Fruit fly (Drosophila melanogaster) whole organism, embryonic: ENCODE measurements around the gene CG9395.

Source experiments
- D19A ChIP-seq: fragments of 200-800 bp; optimal IDR thresholded peaks from 3 replicates; lab custom pipeline; 2019; ENCODE audit warnings: missing biosample characterization, mild to moderate bottlenecking, missing genetic modification characterization, moderate library complexity
- psq ChIP-seq: fragments of 200-800 bp; sonication (Bioruptor generic); optimal IDR thresholded peaks from 2 replicates; lab custom pipeline; 2017; ENCODE audit warnings: missing biosample characterization, missing genetic modification characterization
- wor ChIP-seq: fragments of 200-800 bp; sonication (Bioruptor generic); IDR thresholded peaks from 2 replicates; pipeline ENCODE4 v1.3.6; 2022; ENCODE audit warnings: missing biosample characterization, missing genetic modification characterization
- yki ChIP-seq: fragments of >200 bp; optimal IDR thresholded peaks from 3 replicates; lab custom pipeline; 2018

dm6 chr2L:13373435-13374242 lies 18.8 kb upstream of the CG9395 start, which contains the start of the genes Bdp1 and CG6565:
- TF ChIP-seq D19A (tag; lab: Kevin White, UChicago) = peak; percentile 86
- TF ChIP-seq psq (GFP tag; lab: Kevin White, UChicago) = peak; percentile 93
- peak; percentile 96 for TF ChIP-seq wor (GFP tag; lab: Robert Waterston, UW)
- no peak for TF ChIP-seq yki (lab: Kevin White, UChicago)
